Worm (Caenorhabditis elegans): Measurements from ENCODE around the gene F49C12.3.

- TF ChIP-seq hmg-4 (GFP tag; optimal IDR thresholded peaks at IDR 0.05) (no peak), scrt-1 (GFP tag; IDR thresholded peaks at IDR 0.05) (no peak), hmbx-1 (tag; optimal IDR thresholded peaks at IDR 0.05) (no peak), hnd-1 (tag; optimal IDR thresholded peaks at IDR 0.05) (no peak), ama-1 (optimal IDR thresholded peaks at IDR 0.05) (no peak), ceh-13 (GFP tag; optimal IDR thresholded peaks at IDR 0.05) (no peak), tra-4 (tag; optimal IDR thresholded peaks at IDR 0.05) (no peak), pes-1 (GFP tag; IDR thresholded peaks at IDR 0.05) (no peak), flt-1 (GFP tag; IDR thresholded peaks at IDR 0.05) (no peak), sea-1 (GFP tag; conservative IDR thresholded peaks at IDR 0.05) (no peak), tbx-37 (GFP tag; conservative IDR thresholded peaks at IDR 0.05) (no peak)
These were observed 39.4 kb upstream of the F49C12.3 start for ce11 chrIV:9260826-9261225.
